Fruit fly (Drosophila melanogaster): ENCODE measurements around the gene CG31115.

Gene CG31115

dm6 chr3R:25044816-25045551 lies 8.2 kb downstream of the CG31115 start, which contains the start of gene 5PtaseI:
Gene 5PtaseI (minus strand): TSS chr3R:25045151.
- no peak for TF ChIP-seq noc (tag; optimal IDR thresholded peaks at IDR 0.05)

dm6 chr3R:25046023-25046422 lies 9.3 kb downstream of the CG31115 start, which contains the start of gene CG11786:
Gene CG11786 (plus strand): TSS chr3R:25046323.
- no peak for TF ChIP-seq noc (tag; optimal IDR thresholded peaks at IDR 0.05)

DNA sequence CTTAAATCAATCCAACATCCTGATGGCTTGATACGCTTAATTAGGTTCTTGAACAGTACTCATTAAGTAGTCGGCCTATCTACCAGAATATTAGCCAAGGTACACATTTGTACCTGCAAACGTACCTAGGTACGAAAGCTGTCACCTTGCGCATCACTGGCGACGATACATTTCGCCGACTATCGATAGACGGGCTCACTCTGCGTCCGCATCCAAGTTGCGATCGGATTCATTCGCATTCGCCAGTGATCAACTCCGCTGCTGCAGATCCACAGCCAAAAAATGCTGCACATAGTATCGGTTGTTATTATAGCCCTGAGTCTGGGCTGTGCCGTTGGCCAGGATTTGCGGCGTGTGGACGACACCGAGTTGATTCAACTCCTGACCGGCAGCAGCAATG lies 10.8 kb downstream of the CG31115 start, which contains the start of gene CG11790:
Gene CG11790 (plus strand): TSS at position 203 of the 400 bp plus-strand sequence.
- TF ChIP-seq noc (tag; optimal IDR thresholded peaks at IDR 0.05), result no peak

DNA sequence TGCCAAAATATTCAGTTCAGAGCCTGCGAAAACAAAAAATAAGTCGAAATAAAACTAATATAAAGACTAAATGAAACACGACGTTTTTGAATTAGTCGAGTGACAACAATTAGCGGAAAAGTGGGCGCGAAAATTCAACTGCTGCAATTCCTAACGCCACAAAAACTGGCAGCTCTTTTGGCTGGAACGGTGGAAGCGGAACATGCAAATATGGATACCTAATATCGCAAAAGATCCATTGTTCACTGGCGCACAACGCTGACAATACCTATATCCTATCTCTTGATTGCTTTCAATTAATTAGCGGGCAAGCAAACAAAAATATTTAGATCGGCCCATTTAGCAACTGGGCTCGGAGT lies 12.6 kb downstream of the CG31115 start, which contains the start of gene CG11791:
Gene CG11791 (plus strand): TSS at position 234 of the 359 bp plus-strand sequence.
- no peak for TF ChIP-seq noc (tag; optimal IDR thresholded peaks at IDR 0.05)

DNA sequence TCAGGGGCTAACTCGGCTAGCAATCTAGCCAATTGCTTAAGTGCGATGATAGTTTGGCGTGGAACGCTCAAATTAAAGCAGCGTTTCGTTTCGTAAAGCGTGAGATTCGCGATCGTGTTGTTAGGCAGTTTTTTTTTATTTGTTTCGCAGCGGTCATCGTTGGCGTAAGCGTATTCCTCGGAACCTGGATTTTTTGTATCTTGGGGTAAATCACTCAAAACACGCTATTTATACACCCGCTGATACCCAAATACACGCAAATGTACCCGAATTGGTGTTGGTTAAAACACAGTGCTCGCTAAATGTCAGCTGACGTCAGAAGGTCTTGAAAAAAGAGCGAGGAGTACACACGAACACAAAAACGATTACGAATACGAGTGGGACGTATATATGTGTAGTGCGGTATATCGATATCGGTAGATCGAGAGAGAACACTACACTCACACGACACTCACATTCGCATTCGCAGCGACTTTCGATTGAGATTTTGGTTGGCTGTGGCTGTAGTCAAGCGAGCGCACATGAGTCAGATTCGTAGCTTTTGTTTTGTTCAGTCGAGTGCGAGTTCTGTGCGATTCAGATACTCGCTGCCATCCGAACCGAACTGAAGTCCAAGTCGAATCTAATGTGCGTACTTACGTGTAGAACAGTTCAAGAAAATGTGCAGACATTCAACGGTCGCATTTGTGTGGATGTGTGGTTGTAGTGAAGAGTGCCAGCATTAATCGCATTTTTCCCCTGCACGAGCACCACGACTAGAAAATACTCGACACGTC lies 13.2 kb downstream of the CG31115 start:
- TF ChIP-seq noc (tag; optimal IDR thresholded peaks at IDR 0.05), result peak; percentile 58

DNA sequence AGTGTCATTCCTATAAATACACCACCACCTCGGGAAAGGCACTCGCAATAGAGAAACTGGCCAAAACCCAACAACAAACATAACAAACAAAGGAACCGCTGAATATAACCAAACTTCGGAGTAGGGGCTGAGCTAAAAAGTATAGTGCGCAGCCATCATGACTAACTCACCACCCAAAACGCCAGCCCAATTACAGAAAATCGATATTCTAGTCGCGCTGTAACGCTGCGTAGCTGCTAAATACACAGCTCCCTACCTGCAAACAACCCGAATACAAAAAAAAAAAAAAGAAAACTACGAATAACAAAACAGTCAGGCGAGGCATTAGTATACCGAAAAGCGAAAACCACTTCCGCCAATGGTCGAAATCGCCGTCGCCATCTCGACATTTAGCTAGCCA lies 13.9 kb downstream of the CG31115 start:
- TF ChIP-seq noc (tag; optimal IDR thresholded peaks at IDR 0.05), result no peak

dm6 chr3R:25051441-25052097 lies 14.8 kb downstream of the CG31115 start:
- peak; percentile 46 for TF ChIP-seq noc (tag; optimal IDR thresholded peaks at IDR 0.05)

DNA sequence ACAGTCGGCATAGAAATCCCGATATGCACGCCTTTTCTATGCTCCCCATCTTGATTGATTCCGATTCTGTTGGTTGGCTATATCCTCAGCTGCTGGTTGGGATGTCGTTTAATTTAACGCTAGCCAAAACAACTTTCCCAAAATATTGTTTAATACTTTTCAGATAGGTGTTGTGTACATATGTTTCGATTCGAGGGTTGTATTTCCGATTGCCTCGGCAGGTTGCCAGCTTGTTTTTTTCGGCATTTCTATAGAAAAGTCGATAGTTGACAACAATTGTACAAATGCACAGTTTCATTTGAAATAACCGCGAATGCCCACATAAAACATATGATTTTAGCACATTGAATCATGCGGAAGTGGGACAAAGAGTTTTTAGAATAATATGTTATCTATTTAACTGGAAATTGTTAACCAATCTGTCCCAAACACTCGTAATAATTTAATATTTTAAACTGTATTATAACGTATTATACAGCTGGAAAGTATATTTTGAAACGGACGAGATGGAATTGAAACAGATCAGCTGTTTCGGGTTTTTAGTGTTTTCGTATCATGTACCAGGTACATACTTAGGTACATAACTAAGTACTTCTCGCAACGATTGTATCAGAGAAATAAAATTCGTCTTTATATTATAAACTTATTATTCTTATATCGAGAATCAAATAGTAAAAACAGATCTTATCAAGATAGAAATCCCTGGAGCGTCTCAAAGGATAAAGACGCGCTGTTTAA lies 17.9 kb downstream of the CG31115 start, which contains the start of gene CG31109:
Gene CG31109 (minus strand): TSS at position 203 of the 738 bp plus-strand sequence.
- peak; percentile 20 for TF ChIP-seq noc (tag; optimal IDR thresholded peaks at IDR 0.05)

dm6 chr3R:25056016-25056415 lies 19.3 kb downstream of the CG31115 start, which contains the start of the genes CG31111 and stac:
Gene CG31111 (minus strand): TSS chr3R:25056177.
Gene stac (plus strand): TSS chr3R:25056286.
- no peak for TF ChIP-seq noc (tag; optimal IDR thresholded peaks at IDR 0.05)

DNA sequence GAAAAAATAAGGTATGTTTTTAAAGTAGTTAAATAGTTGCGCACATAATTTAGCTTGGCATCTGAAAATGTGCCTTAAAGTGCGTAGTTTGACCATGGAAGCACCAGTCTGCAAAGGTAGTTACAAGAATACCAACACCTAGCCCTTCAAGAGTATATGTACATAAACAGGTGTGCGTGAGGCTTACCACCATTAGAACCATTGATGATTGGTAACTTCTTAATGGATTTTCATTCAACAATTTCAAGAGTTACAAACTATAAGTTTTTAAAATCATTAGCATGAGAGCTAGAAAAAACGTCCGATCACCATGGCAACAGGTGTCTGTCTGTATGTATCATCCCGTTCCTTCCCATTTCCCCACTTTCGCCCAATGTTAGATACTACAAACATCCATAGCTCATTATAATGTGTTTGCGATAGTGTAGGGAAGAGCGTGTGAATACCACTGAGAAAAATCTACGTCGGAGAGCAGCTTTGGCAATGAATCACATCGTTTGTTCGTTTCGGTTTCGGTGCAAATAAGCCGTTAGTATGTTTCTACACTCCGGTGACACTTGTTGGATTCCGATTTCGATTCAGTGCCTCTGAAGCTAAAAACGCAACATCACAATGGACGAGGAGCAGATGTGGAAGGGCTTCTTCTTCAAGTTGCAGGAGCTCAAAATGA lies 19.9 kb downstream of the CG31115 start:
- no peak for TF ChIP-seq noc (tag; optimal IDR thresholded peaks at IDR 0.05)

- TF ChIP-seq noc (tag; optimal IDR thresholded peaks at IDR 0.05), result no peak
Observed at dm6 chr3R:25060462-25060861, 23.7 kb downstream of the CG31115 start.

DNA sequence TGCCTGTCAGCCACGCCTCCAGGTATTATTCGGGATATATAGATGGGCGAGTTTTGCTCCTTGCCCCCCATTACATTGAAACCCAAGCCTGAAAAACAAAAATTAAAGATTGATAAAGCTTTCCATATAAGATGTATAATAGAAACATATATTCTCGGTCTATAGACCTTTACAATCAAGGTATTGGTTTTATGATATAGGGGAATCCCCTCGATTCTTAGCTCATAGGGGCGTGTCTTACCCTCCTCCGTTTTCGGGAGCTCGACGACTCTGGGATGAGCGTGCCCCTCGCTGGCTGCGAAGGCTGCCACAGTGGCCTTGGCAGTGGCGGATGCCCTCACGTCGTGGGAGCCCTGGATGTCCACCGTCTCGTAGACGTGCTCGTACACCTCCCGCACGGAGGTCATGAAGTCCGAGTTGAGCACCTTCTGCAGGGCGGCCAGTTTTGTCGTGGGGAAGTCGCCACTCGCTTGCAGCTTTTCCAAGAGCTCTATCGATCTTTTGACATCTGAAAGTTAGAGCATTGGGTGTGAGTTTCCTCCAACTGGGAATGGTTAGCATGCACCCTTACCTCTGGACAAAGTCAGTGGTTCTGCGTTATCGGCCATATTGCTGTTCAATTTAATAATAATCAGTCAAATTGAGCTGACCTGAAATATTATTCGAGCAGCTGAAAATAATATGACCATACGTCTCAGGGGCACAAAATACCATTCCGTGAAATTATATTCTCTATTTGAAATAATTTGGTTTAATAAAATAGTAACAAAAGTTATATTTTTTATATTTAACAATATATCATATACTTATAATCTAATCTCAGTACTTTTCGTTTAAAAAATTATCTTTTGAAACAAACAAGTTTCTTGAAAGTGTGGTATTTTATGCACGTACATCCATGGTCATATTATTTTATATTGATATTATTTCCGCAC lies 28.4 kb downstream of the CG31115 start, which contains the start of the genes veli and PQBP1:
Gene veli (minus strand): TSS at position 685 of the 935 bp plus-strand sequence.
Gene PQBP1 (plus strand): TSS at position 885 of the 935 bp plus-strand sequence.
- no peak for TF ChIP-seq noc (tag; optimal IDR thresholded peaks at IDR 0.05)

DNA sequence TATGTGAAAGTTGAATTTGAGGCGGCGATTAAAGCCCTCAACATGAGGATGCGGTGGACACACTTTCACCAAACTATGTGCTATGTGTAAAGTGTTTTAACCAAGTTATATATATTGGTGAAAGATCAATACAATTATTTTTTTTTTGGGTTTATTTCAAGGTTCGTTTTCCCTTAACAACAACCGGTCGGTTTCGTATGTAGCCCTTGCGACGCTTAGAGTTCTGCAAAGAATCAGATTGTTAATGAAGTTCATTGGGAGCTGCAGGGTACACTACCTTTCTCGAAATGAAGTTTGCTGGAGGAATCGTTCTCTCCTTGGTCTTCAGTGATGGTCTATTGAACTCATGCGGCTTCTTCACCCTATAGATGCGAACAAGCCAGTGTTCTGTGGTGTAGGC lies 30.1 kb downstream of the CG31115 start:
- no peak for TF ChIP-seq noc (tag; optimal IDR thresholded peaks at IDR 0.05)
